Worm (Caenorhabditis elegans): ENCODE data around the gene C15H11.10.

DNA sequence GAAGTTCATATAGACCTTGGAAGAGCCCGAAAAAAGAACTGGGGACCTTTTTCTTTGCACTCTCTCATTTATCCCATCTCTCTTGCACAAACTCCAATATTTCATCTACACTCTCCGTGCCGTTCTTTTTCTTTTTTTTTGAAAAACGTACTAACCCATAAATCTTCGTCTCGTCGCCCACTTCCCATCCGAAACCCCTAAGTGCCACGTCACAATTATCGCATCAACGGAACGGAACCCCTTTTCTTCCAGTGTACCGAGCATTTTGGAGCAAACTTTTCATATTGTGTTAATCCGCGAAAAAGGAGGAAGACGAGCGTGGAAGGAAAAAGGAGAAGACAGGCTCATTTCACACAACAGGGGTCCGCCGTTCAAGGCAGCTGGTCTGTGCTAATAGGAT, 22.5 kb upstream of the C15H11.10 start:
- no peak for TF ChIP-seq skn-1 (tag; optimal IDR thresholded peaks at IDR 0.05)
- TF ChIP-seq ztf-11 (tag; optimal IDR thresholded peaks at IDR 0.05), result no peak
- no peak for TF ChIP-seq unc-62 (GFP tag; optimal IDR thresholded peaks at IDR 0.05)
- TF ChIP-seq egl-27 (tag; optimal IDR thresholded peaks at IDR 0.05), result no peak
- no peak for TF ChIP-seq R02D3.7 (tag; optimal IDR thresholded peaks at IDR 0.05)
- no peak for TF ChIP-seq nhr-129 (tag; optimal IDR thresholded peaks at IDR 0.05)

Measured in whole organism, L2 larva.